Worm (Caenorhabditis elegans): ENCODE results near the gene acp-4.
"Not testable (repeated sequence)": the region's sequence is repeated elsewhere in the genome, so short reads cannot be mapped to it uniquely, and the experiment has no call there.

acp-4 gene

DNA sequence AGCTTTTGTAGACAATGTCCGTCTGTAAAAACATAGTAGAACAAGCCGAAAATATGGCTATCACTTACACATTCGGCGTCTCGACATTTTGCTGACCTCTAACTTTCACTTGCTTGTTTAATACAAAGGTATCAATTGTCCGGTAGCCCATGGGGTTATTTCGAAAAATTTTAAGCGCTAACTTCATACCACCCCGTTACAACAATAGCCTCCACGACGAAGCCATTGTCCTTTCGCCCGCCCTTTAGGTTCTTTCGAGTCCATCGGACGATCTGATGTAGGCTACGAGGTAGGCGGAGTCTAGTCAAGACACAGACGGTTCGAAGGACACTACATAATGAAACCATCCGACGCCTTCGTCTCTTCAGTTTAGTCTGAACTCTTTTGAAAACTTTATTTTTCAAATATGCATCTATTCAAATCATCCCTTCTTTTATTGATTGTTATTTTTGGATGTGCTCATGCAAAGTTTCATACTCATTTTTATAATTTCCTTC lies 3.9 kb upstream of the acp-4 start, which contains the start of gene lips-10:
lips-10 (plus strand) TSS at position 378 of the 497 bp plus-strand sequence.
- no peak for TF ChIP-seq hmg-4 (GFP tag; optimal IDR thresholded peaks at IDR 0.05)
- no peak for TF ChIP-seq B0310.2 (tag; optimal IDR thresholded peaks at IDR 0.05)
- TF ChIP-seq hmbx-1 (tag; optimal IDR thresholded peaks at IDR 0.05) = no peak
- TF ChIP-seq F13C5.2 (tag; optimal IDR thresholded peaks at IDR 0.05) = no peak
- no peak for TF ChIP-seq tbx-11 (GFP tag; IDR thresholded peaks at IDR 0.05)
- TF ChIP-seq pes-1 (GFP tag; IDR thresholded peaks at IDR 0.05) = no peak
- TF ChIP-seq ceh-36 (tag; optimal IDR thresholded peaks at IDR 0.05) = no peak
- TF ChIP-seq sea-1 (GFP tag; conservative IDR thresholded peaks at IDR 0.05) = no peak
- no peak for TF ChIP-seq ets-7 (tag; optimal IDR thresholded peaks at IDR 0.05)
- TF ChIP-seq flt-1 (GFP tag; IDR thresholded peaks at IDR 0.05) = no peak
- TF ChIP-seq tbx-37 (GFP tag; conservative IDR thresholded peaks at IDR 0.05) = no peak

DNA sequence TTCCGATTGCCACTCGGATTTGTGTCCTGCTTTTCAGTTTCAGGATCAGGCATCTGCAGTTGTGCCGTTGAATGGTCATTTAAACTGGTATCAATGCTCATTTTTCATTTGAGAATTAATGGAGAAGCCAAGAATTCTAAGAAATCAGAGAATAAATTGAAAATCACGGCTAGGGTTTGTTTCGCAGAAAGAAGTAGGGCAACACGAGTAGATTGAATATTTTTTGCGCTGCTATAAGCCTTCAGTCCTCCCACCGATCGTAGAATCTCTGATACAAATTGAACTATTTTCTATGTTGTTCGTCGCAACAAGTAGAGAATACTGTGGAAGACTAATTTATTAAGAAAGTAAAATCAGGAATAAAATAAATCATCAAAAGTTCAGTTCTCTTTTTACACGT lies 2.1 kb upstream of the acp-4 start, which contains the start of gene acp-3:
acp-3 (minus strand) TSS at position 101 of the 400 bp plus-strand sequence.
- TF ChIP-seq F13C5.2 (tag; optimal IDR thresholded peaks at IDR 0.05) (no peak), B0310.2 (tag; optimal IDR thresholded peaks at IDR 0.05) (no peak), ama-1 (optimal IDR thresholded peaks at IDR 0.05) (no peak), flt-1 (GFP tag; IDR thresholded peaks at IDR 0.05) (no peak), hnd-1 (tag; optimal IDR thresholded peaks at IDR 0.05) (no peak), tbx-37 (GFP tag; conservative IDR thresholded peaks at IDR 0.05) (no peak), hmbx-1 (tag; optimal IDR thresholded peaks at IDR 0.05) (no peak), ceh-36 (tag; optimal IDR thresholded peaks at IDR 0.05) (no peak), tra-4 (tag; optimal IDR thresholded peaks at IDR 0.05) (no peak), hmg-4 (GFP tag; optimal IDR thresholded peaks at IDR 0.05) (no peak), sea-1 (GFP tag; conservative IDR thresholded peaks at IDR 0.05) (no peak), tbx-11 (GFP tag; IDR thresholded peaks at IDR 0.05) (no peak), aly-1 (tag; optimal IDR thresholded peaks at IDR 0.05) (no peak), scrt-1 (GFP tag; IDR thresholded peaks at IDR 0.05) (no peak), ets-7 (tag; optimal IDR thresholded peaks at IDR 0.05) (no peak), ceh-13 (GFP tag; optimal IDR thresholded peaks at IDR 0.05) (no peak), pes-1 (GFP tag; IDR thresholded peaks at IDR 0.05) (no peak)

ce11 chrII:8431954-8432353 lies 3.0 kb downstream of the acp-4 start, which contains the start of gene acp-2:
Gene acp-2 (minus strand): TSS chrII:8432054.
- TF ChIP-seq tbx-11 (GFP tag; IDR thresholded peaks at IDR 0.05) = no peak
- TF ChIP-seq ceh-13 (GFP tag; optimal IDR thresholded peaks at IDR 0.05) = no peak
- no peak for TF ChIP-seq pes-1 (GFP tag; IDR thresholded peaks at IDR 0.05)
- no peak for TF ChIP-seq hmbx-1 (tag; optimal IDR thresholded peaks at IDR 0.05)
- TF ChIP-seq ets-7 (tag; optimal IDR thresholded peaks at IDR 0.05) = no peak
- TF ChIP-seq tbx-37 (GFP tag; conservative IDR thresholded peaks at IDR 0.05) = no peak

ce11 chrII:8428947-8429919 lies 5.7 kb downstream of the acp-4 start:
- TF ChIP-seq tbx-37 (GFP tag; conservative IDR thresholded peaks at IDR 0.05) (no peak), scrt-1 (GFP tag; IDR thresholded peaks at IDR 0.05) (no peak), sea-1 (GFP tag; conservative IDR thresholded peaks at IDR 0.05) (no peak), B0310.2 (tag; optimal IDR thresholded peaks at IDR 0.05) (no peak), hnd-1 (tag; optimal IDR thresholded peaks at IDR 0.05) (no peak)

DNA sequence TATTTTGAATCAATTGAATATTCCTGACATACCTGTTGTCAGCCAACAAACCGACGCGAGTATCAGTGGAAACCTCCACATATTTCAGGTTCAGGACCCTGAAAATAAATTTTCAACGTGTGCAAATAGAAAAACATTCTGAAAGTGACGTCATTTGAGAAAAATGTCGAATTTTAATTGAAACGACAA lies 6.3 kb downstream of the acp-4 start, which contains the start of gene F14E5.2:
F14E5.2 (minus strand) TSS at position 101 of the 189 bp plus-strand sequence.
- TF ChIP-seq F13C5.2 (tag; optimal IDR thresholded peaks at IDR 0.05) (no peak), sea-1 (GFP tag; conservative IDR thresholded peaks at IDR 0.05) (no peak), tbx-11 (GFP tag; IDR thresholded peaks at IDR 0.05) (no peak), flt-1 (GFP tag; IDR thresholded peaks at IDR 0.05) (no peak), aly-1 (tag; optimal IDR thresholded peaks at IDR 0.05) (no peak), ceh-36 (tag; optimal IDR thresholded peaks at IDR 0.05) (no peak)

- no peak for TF ChIP-seq ceh-36 (tag; optimal IDR thresholded peaks at IDR 0.05)
- no peak for TF ChIP-seq ets-7 (tag; optimal IDR thresholded peaks at IDR 0.05)
- no peak for TF ChIP-seq aly-1 (tag; optimal IDR thresholded peaks at IDR 0.05)
- TF ChIP-seq hmbx-1 (tag; optimal IDR thresholded peaks at IDR 0.05) = no peak
- TF ChIP-seq hnd-1 (tag; optimal IDR thresholded peaks at IDR 0.05) = no peak
- TF ChIP-seq scrt-1 (GFP tag; IDR thresholded peaks at IDR 0.05) = no peak
- no peak for TF ChIP-seq pes-1 (GFP tag; IDR thresholded peaks at IDR 0.05)
- TF ChIP-seq B0310.2 (tag; optimal IDR thresholded peaks at IDR 0.05) = no peak
- TF ChIP-seq sea-1 (GFP tag; conservative IDR thresholded peaks at IDR 0.05) = no peak
- TF ChIP-seq flt-1 (GFP tag; IDR thresholded peaks at IDR 0.05) = no peak
- TF ChIP-seq F13C5.2 (tag; optimal IDR thresholded peaks at IDR 0.05) = no peak
- no peak for TF ChIP-seq tra-4 (tag; optimal IDR thresholded peaks at IDR 0.05)
- no peak for TF ChIP-seq hmg-4 (GFP tag; optimal IDR thresholded peaks at IDR 0.05)
- no peak for TF ChIP-seq ceh-13 (GFP tag; optimal IDR thresholded peaks at IDR 0.05)
- TF ChIP-seq tbx-37 (GFP tag; conservative IDR thresholded peaks at IDR 0.05) = no peak
- no peak for TF ChIP-seq tbx-11 (GFP tag; IDR thresholded peaks at IDR 0.05)
- TF ChIP-seq ama-1 (optimal IDR thresholded peaks at IDR 0.05) = no peak
These were observed 14.0 kb downstream of the acp-4 start for ce11 chrII:8420775-8421388.

ce11 chrII:8419798-8420197 lies 15.1 kb downstream of the acp-4 start, which contains the start of gene F14E5.8:
Gene F14E5.8 (plus strand): TSS chrII:8420098.
- not testable (repeated sequence) for TF ChIP-seq hmbx-1 (tag; optimal IDR thresholded peaks at IDR 0.05); flt-1 (GFP tag; IDR thresholded peaks at IDR 0.05); tbx-11 (GFP tag; IDR thresholded peaks at IDR 0.05)

Measured in whole organism, early embryonic.